Worm (Caenorhabditis elegans): Measurements from ENCODE around the gene F37C4.4.

DNA sequence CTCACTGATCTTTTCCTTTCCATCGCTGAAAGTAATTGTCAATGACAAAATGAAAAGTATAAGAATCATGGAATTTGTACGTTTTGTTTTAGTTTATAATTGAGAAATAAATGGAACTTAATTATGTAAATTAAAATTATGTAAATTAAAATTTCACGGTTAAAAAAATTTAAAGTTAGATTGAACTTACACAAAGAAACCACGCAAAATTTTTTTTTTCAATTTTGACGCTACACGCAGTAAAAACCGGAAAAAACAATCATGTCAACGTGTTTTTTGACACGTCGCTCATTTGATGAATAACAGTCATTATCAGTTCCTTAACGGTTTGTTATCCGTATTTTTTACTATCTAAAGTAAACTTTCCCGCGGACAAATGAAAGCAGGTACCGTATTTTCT lies 14.0 kb downstream of the F37C4.4 start, which contains the start of the genes F37C4.8 and oac-23:
- no peak for TF ChIP-seq nhr-90 (tag; optimal IDR thresholded peaks at IDR 0.05; ENCODE audit: poor library complexity)
- TF ChIP-seq mep-1 (tag; optimal IDR thresholded peaks at IDR 0.05), result no peak
- TF ChIP-seq nhr-77 (tag; optimal IDR thresholded peaks at IDR 0.05), result no peak

Data from whole organism, L1 larva.